Worm (Caenorhabditis elegans) whole organism, early embryonic: ENCODE data around the gene pals-22.

Experiments used
- B0310.2 ChIP-seq: sonication (generic microtip); optimal IDR thresholded peaks from 2 replicates; lab custom pipeline; 2016; ENCODE audit warnings: mild to moderate bottlenecking, missing genetic modification characterization, missing compliant biosample characterization
- F13C5.2 ChIP-seq: sonication (generic microtip); optimal IDR thresholded peaks from 2 replicates; lab custom pipeline; 2017; ENCODE audit warnings: mild to moderate bottlenecking, missing genetic modification characterization, inconsistent platforms, missing compliant biosample characterization
- ama-1 ChIP-seq: fragments of 150-350 bp; optimal IDR thresholded peaks from 2 replicates; lab custom pipeline; 2014
- ceh-13 ChIP-seq: fragments of 200-800 bp; sonication (Bioruptor generic); optimal IDR thresholded peaks from 2 replicates; lab custom pipeline; 2018; ENCODE audit warnings: mild to moderate bottlenecking, missing genetic modification characterization, missing compliant biosample characterization
- ceh-36 ChIP-seq: sonication (generic microtip); optimal IDR thresholded peaks from 2 replicates; lab custom pipeline; 2016; ENCODE audit warnings: missing genetic modification characterization, inconsistent platforms, missing compliant biosample characterization
- ets-7 ChIP-seq: sonication (generic microtip); optimal IDR thresholded peaks from 2 replicates; lab custom pipeline; 2016; ENCODE audit warnings: missing genotype, missing genetic modification characterization, missing compliant biosample characterization
- flt-1 ChIP-seq: fragments of 200-800 bp; sonication (Bioruptor generic); IDR thresholded peaks from 2 replicates; pipeline ENCODE4 v1.3.6; 2022; ENCODE audit warnings: missing genetic modification characterization, missing compliant biosample characterization
- hmbx-1 ChIP-seq: sonication (generic microtip); optimal IDR thresholded peaks from 2 replicates; lab custom pipeline; 2016; ENCODE audit warnings: mild to moderate bottlenecking, missing genetic modification characterization, missing compliant biosample characterization
- hnd-1 ChIP-seq: sonication (generic microtip); optimal IDR thresholded peaks from 2 replicates; lab custom pipeline; 2016; ENCODE audit warnings: missing genetic modification characterization, missing compliant biosample characterization
- sea-1 ChIP-seq: fragments of 200-800 bp; sonication (Bioruptor generic); conservative IDR thresholded peaks from 2 replicates; pipeline ENCODE4 v1.3.6; 2022; ENCODE audit warnings: missing genetic modification characterization, missing compliant biosample characterization
- tbx-11 ChIP-seq: fragments of 200-800 bp; sonication (Bioruptor generic); IDR thresholded peaks from 2 replicates; pipeline ENCODE4 v1.3.6; 2022; ENCODE audit warnings: missing genetic modification characterization, missing compliant biosample characterization
- tbx-37 ChIP-seq: fragments of 200-800 bp; sonication (Bioruptor generic); conservative IDR thresholded peaks from 2 replicates; pipeline ENCODE4 v1.3.6; 2022; ENCODE audit warnings: missing genetic modification reagents, missing genetic modification characterization, missing compliant biosample characterization

DNA sequence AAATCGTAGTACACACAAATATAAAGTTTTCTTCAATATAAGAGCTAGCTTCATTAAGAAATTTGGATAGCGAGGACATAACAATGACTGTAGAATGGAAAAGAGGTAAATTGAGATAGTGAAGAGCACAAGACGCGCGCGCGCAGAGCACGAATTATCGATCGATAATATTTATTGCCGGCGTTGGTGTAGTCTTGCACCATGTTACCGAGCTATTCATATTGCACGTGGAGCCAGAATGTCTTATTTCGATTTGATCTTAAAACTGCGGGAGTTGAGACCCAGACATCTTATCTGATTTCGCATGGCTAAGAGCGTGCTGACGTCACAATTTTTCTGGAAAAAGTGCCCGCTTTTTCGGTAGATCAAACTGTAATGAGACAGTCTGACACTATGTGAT lies 37.3 kb downstream of the pals-22 start, which contains the start of gene F40G9.18:
- TF ChIP-seq B0310.2 (tag; lab: Kevin White, UChicago), result no peak
- no peak for TF ChIP-seq ama-1
- TF ChIP-seq ceh-13 (GFP tag; lab: Kevin White, UChicago), result no peak
- no peak for TF ChIP-seq F13C5.2 (tag; lab: Kevin White, UChicago)
- no peak for TF ChIP-seq tbx-11
- no peak for TF ChIP-seq ceh-36 (tag; lab: Kevin White, UChicago)
- no peak for TF ChIP-seq sea-1 (GFP tag; lab: Robert Waterston, UW)
- no peak for TF ChIP-seq hmbx-1 (tag; lab: Kevin White, UChicago)
- TF ChIP-seq ets-7 (tag; lab: Kevin White, UChicago), result no peak
- no peak for TF ChIP-seq tbx-37 (GFP tag; lab: Robert Waterston, UW)
- TF ChIP-seq flt-1 (GFP tag; lab: Robert Waterston, UW), result no peak
- TF ChIP-seq hnd-1 (tag; lab: Kevin White, UChicago), result no peak
